Worm (Caenorhabditis elegans) whole organism, L2 larva: Measurements from ENCODE around the gene lbp-9.

Experiments
- C34F6.9 ChIP-seq: fragments of 150-350 bp; optimal IDR thresholded peaks from 2 replicates; lab custom pipeline; 2014; ENCODE audit warnings: missing biosample characterization, missing genetic modification characterization
- F13H6.1 ChIP-seq: sonication (generic microtip); optimal IDR thresholded peaks from 2 replicates; lab custom pipeline; 2016; ENCODE audit warnings: missing genetic modification characterization, missing compliant biosample characterization
- Y55F3AM.14 ChIP-seq: fragments of 200-800 bp; sonication (Bioruptor generic); optimal IDR thresholded peaks from 2 replicates; lab custom pipeline; 2018; ENCODE audit warnings: mild to moderate bottlenecking, missing genetic modification characterization, missing compliant biosample characterization
- ZK546.5 ChIP-seq: sonication (generic microtip); optimal IDR thresholded peaks from 2 replicates; lab custom pipeline; 2017; ENCODE audit warnings: missing biosample characterization, missing genetic modification characterization
- alr-1 ChIP-seq: fragments of 150-350 bp; optimal IDR thresholded peaks from 2 replicates; lab custom pipeline; 2014; ENCODE audit warnings: missing biosample characterization, missing genetic modification characterization
- aly-2 ChIP-seq: fragments of 150-350 bp; optimal IDR thresholded peaks from 2 replicates; lab custom pipeline; 2014; ENCODE audit warnings: missing biosample characterization, missing genetic modification characterization
- ama-1 ChIP-seq: fragments of 150-350 bp; optimal IDR thresholded peaks from 2 replicates; lab custom pipeline; 2018; ENCODE audit warnings: inconsistent platforms
- ceh-16 ChIP-seq: fragments of 150-350 bp; optimal IDR thresholded peaks from 2 replicates; lab custom pipeline; 2014; ENCODE audit warnings: missing biosample characterization, missing genetic modification characterization
- ceh-82 ChIP-seq: fragments of 150-350 bp; optimal IDR thresholded peaks from 2 replicates; lab custom pipeline; 2014; ENCODE audit warnings: missing biosample characterization, missing genetic modification characterization
- dmd-4 ChIP-seq: sonication (generic microtip); optimal IDR thresholded peaks from 2 replicates; lab custom pipeline; 2017; ENCODE audit warnings: missing biosample characterization, missing genetic modification characterization
- egl-27 ChIP-seq: sonication (generic microtip); optimal IDR thresholded peaks from 3 replicates; lab custom pipeline; 2017; ENCODE audit warnings: missing biosample characterization, missing genetic modification reagents, missing genetic modification characterization
- elt-1 ChIP-seq: fragments of 150-350 bp; optimal IDR thresholded peaks from 2 replicates; lab custom pipeline; 2014; ENCODE audit warnings: missing biosample characterization, missing genetic modification characterization
- elt-3 ChIP-seq: sonication (generic microtip); optimal IDR thresholded peaks from 2 replicates; lab custom pipeline; 2017; ENCODE audit warnings: missing biosample characterization, missing genetic modification characterization
- gmeb-1 ChIP-seq: fragments of 150-350 bp; optimal IDR thresholded peaks from 2 replicates; lab custom pipeline; 2014; ENCODE audit warnings: missing biosample characterization, missing genetic modification characterization
- lin-11 ChIP-seq: fragments of 150-350 bp; sonication (generic microtip); optimal IDR thresholded peaks from 2 replicates; lab custom pipeline; 2014; ENCODE audit warnings: missing biosample characterization, missing genetic modification characterization, inconsistent platforms, mixed read lengths
- lin-13 ChIP-seq: fragments of 150-350 bp; optimal IDR thresholded peaks from 2 replicates; lab custom pipeline; 2014; ENCODE audit warnings: missing biosample characterization, missing genetic modification reagents, missing genetic modification characterization
- lin-39 ChIP-seq: fragments of 150-350 bp; optimal IDR thresholded peaks from 2 replicates; lab custom pipeline; 2014; ENCODE audit warnings: missing biosample characterization, missing genetic modification reagents, missing genetic modification characterization
- mbf-1 ChIP-seq: sonication (generic microtip); optimal IDR thresholded peaks from 2 replicates; lab custom pipeline; 2017; ENCODE audit warnings: missing biosample characterization, missing genetic modification characterization
- mdl-1 ChIP-seq, 2 experiments: fragments of 150-350 bp in 1 of 2; sonication (generic microtip) in 1 of 2; optimal IDR thresholded peaks; 2 replicates each; lab custom pipeline; 2017; ENCODE audit warnings: missing biosample characterization in 2 of 2, missing genetic modification characterization in 2 of 2
- nhr-10 ChIP-seq: sonication (generic microtip); optimal IDR thresholded peaks from 2 replicates; lab custom pipeline; 2017; ENCODE audit warnings: missing biosample characterization, missing genetic modification characterization
- nhr-12 ChIP-seq: fragments of 150-350 bp; optimal IDR thresholded peaks from 2 replicates; lab custom pipeline; 2014; ENCODE audit warnings: missing biosample characterization, missing genetic modification characterization
- nhr-129 ChIP-seq: fragments of 150-350 bp; optimal IDR thresholded peaks from 2 replicates; lab custom pipeline; 2014; ENCODE audit warnings: missing biosample characterization, missing genetic modification characterization
- nhr-23 ChIP-seq: fragments of 150-350 bp; optimal IDR thresholded peaks from 2 replicates; lab custom pipeline; 2014; ENCODE audit warnings: missing biosample characterization, missing genetic modification reagents, missing genetic modification characterization
- nhr-237 ChIP-seq: fragments of 150-350 bp; optimal IDR thresholded peaks from 2 replicates; lab custom pipeline; 2014; ENCODE audit warnings: missing biosample characterization, missing genetic modification characterization
- nhr-25 ChIP-seq: fragments of 150-350 bp; sonication (generic microtip); optimal IDR thresholded peaks from 3 replicates; lab custom pipeline; 2014; ENCODE audit warnings: missing biosample characterization, missing genetic modification characterization
- nhr-6 ChIP-seq: fragments of 150-350 bp; optimal IDR thresholded peaks from 2 replicates; lab custom pipeline; 2014; ENCODE audit warnings: missing biosample characterization, missing genetic modification characterization
- nhr-77 ChIP-seq: fragments of 150-350 bp; optimal IDR thresholded peaks from 2 replicates; lab custom pipeline; 2014; ENCODE audit warnings: missing biosample characterization, missing genetic modification characterization
- peb-1 ChIP-seq: fragments of 150-350 bp; optimal IDR thresholded peaks from 2 replicates; lab custom pipeline; 2014; ENCODE audit warnings: missing biosample characterization, missing genetic modification characterization
- sem-4 ChIP-seq: fragments of 150-350 bp; optimal IDR thresholded peaks from 2 replicates; lab custom pipeline; 2014; ENCODE audit warnings: missing biosample characterization, missing genetic modification reagents, missing genetic modification characterization
- sma-3 ChIP-seq: sonication (generic microtip); optimal IDR thresholded peaks from 2 replicates; lab custom pipeline; 2016; ENCODE audit warnings: missing genetic modification reagents, missing genetic modification characterization, missing compliant biosample characterization
- sma-9 ChIP-seq, 2 experiments: fragments of 150-350 bp in 1 of 2; sonication (generic microtip) in 1 of 2; optimal IDR thresholded peaks; 2 replicates each; lab custom pipeline; 2014 to 2016; ENCODE audit warnings: missing genetic modification characterization in 2 of 2, mild to moderate bottlenecking in 1 of 2, missing biosample characterization in 1 of 2, missing compliant biosample characterization in 1 of 2, missing genetic modification reagents in 1 of 2, moderate library complexity in 1 of 2
- snpc-4 ChIP-seq: fragments of 150-350 bp; optimal IDR thresholded peaks from 2 replicates; lab custom pipeline; 2014; ENCODE audit warnings: missing biosample characterization, missing genetic modification characterization
- unc-55 ChIP-seq: fragments of 150-350 bp; sonication (generic microtip); optimal IDR thresholded peaks from 3 replicates; lab custom pipeline; 2014; ENCODE audit warnings: missing biosample characterization, missing genetic modification reagents, missing genetic modification characterization
- unc-62 ChIP-seq: fragments of 150-350 bp; optimal IDR thresholded peaks from 2 replicates; lab custom pipeline; 2014; ENCODE audit warnings: missing biosample characterization, missing genetic modification reagents, missing genetic modification characterization
- zag-1 ChIP-seq: fragments of 150-350 bp; optimal IDR thresholded peaks from 2 replicates; lab custom pipeline; 2014; ENCODE audit warnings: missing biosample characterization, missing genetic modification characterization
- ztf-1 ChIP-seq: fragments of 200-800 bp; sonication (Bioruptor generic); conservative IDR thresholded peaks from 2 replicates; pipeline ENCODE4 v1.3.6; 2022; ENCODE audit warnings: missing genetic modification characterization, missing compliant biosample characterization
- ztf-11 ChIP-seq: sonication (generic microtip); optimal IDR thresholded peaks from 2 replicates; lab custom pipeline; 2017; ENCODE audit warnings: missing biosample characterization, missing genetic modification characterization

The lbp-9 gene

ce11 chrV:2072807-2073206 lies 4.6 kb downstream of the lbp-9 start, which contains the start of gene Y40B10A.9:
Gene Y40B10A.9 (minus strand): TSS chrV:2072907.
- TF ChIP-seq nhr-6 (tag; lab: Kevin White, UChicago) (no peak), lin-39 (tag; lab: Kevin White, UChicago) (no peak)

ce11 chrV:2076043-2076442 lies 7.8 kb downstream of the lbp-9 start:
- no peak for TF ChIP-seq ztf-1
- TF ChIP-seq mdl-1 (tag; optimal IDR thresholded peaks at IDR 0.05; lab: Kevin White, UChicago), result no peak
- no peak for TF ChIP-seq sma-9 (GFP tag; optimal IDR thresholded peaks at IDR 0.05; lab: Kevin White, UChicago)
- TF ChIP-seq sma-9 (tag; optimal IDR thresholded peaks at IDR 0.05; lab: Kevin White, UChicago), result no peak
- TF ChIP-seq unc-62 (GFP tag; lab: Kevin White, UChicago), result no peak
- TF ChIP-seq egl-27, result no peak
- TF ChIP-seq aly-2 (tag; lab: Kevin White, UChicago), result no peak
- TF ChIP-seq nhr-129, result no peak
- no peak for TF ChIP-seq ama-1 (lab: Kevin White, UChicago)
- TF ChIP-seq mbf-1 (tag; lab: Kevin White, UChicago), result no peak
- peak; percentile 14 for TF ChIP-seq F13H6.1 (tag; lab: Kevin White, UChicago)
- TF ChIP-seq ZK546.5 (tag; lab: Kevin White, UChicago), result no peak
- TF ChIP-seq lin-13 (GFP tag; lab: Kevin White, UChicago), result no peak
- TF ChIP-seq ztf-11 (tag; lab: Kevin White, UChicago), result no peak
- TF ChIP-seq Y55F3AM.14 (GFP tag; lab: Kevin White, UChicago), result no peak
- no peak for TF ChIP-seq nhr-25
- TF ChIP-seq nhr-6 (tag; lab: Kevin White, UChicago), result no peak
- peak; percentile 14 for TF ChIP-seq C34F6.9 (tag; lab: Kevin White, UChicago)
- TF ChIP-seq elt-1 (tag; lab: Kevin White, UChicago), result no peak
- TF ChIP-seq dmd-4 (tag; lab: Kevin White, UChicago), result no peak
- TF ChIP-seq ceh-82 (tag; lab: Kevin White, UChicago), result no peak
- no peak for TF ChIP-seq sma-3 (GFP tag; lab: Kevin White, UChicago)
- no peak for TF ChIP-seq nhr-10 (tag; lab: Kevin White, UChicago)
- no peak for TF ChIP-seq nhr-12 (tag; lab: Kevin White, UChicago)
- TF ChIP-seq snpc-4 (tag; lab: Kevin White, UChicago), result no peak
- peak; percentile 26 for TF ChIP-seq sem-4 (tag; lab: Kevin White, UChicago)
- TF ChIP-seq, all 48 proteins: peak for 3

- TF ChIP-seq ceh-16 (no peak), alr-1 (tag; lab: Kevin White, UChicago) (no peak), nhr-12 (tag; lab: Kevin White, UChicago) (no peak), F13H6.1 (tag; lab: Kevin White, UChicago) (no peak), elt-3 (tag; lab: Kevin White, UChicago) (no peak), lin-11 (no peak), Y55F3AM.14 (GFP tag; lab: Kevin White, UChicago) (no peak), ceh-82 (tag; lab: Kevin White, UChicago) (no peak), peb-1 (tag; lab: Kevin White, UChicago) (no peak), lin-13 (GFP tag; lab: Kevin White, UChicago) (no peak), sma-3 (GFP tag; lab: Kevin White, UChicago) (no peak), egl-27 (no peak), nhr-237 (tag; lab: Kevin White, UChicago) (no peak), nhr-23 (tag; lab: Kevin White, UChicago) (no peak), unc-55 (GFP tag; lab: Kevin White, UChicago) (no peak), gmeb-1 (tag; lab: Kevin White, UChicago) (no peak), lin-39 (tag; lab: Kevin White, UChicago) (no peak), zag-1 (tag; lab: Kevin White, UChicago) (no peak), dmd-4 (tag; lab: Kevin White, UChicago) (no peak)
Measured at ce11 chrV:2081269-2081668, 13.0 kb downstream of the lbp-9 start.

ce11 chrV:2081894-2082293 lies 13.6 kb downstream of the lbp-9 start:
- no peak for TF ChIP-seq alr-1 (tag; lab: Kevin White, UChicago)
- no peak for TF ChIP-seq sem-4 (tag; lab: Kevin White, UChicago)
- TF ChIP-seq nhr-237 (tag; lab: Kevin White, UChicago), result no peak
- TF ChIP-seq nhr-25, result no peak
- no peak for TF ChIP-seq sma-3 (GFP tag; lab: Kevin White, UChicago)
- TF ChIP-seq lin-11, result no peak
- TF ChIP-seq nhr-77 (tag; lab: Kevin White, UChicago), result no peak
